Worm (Caenorhabditis elegans) whole organism, L2 larva: ENCODE data around the gene lelo-4.
"Not testable (repeated sequence)": the region's sequence is repeated elsewhere in the genome, so short reads cannot be mapped to it uniquely, and the experiment has no call there.

Experiments used
- alr-1 ChIP-seq: fragments of 150-350 bp; optimal IDR thresholded peaks from 2 replicates; lab custom pipeline; 2014; ENCODE audit warnings: missing biosample characterization, missing genetic modification characterization
- aly-2 ChIP-seq: fragments of 150-350 bp; optimal IDR thresholded peaks from 2 replicates; lab custom pipeline; 2014; ENCODE audit warnings: missing biosample characterization, missing genetic modification characterization
- ama-1 ChIP-seq: fragments of 150-350 bp; optimal IDR thresholded peaks from 2 replicates; lab custom pipeline; 2018; ENCODE audit warnings: inconsistent platforms
- ceh-16 ChIP-seq: fragments of 150-350 bp; optimal IDR thresholded peaks from 2 replicates; lab custom pipeline; 2014; ENCODE audit warnings: missing biosample characterization, missing genetic modification characterization
- lin-13 ChIP-seq: fragments of 150-350 bp; optimal IDR thresholded peaks from 2 replicates; lab custom pipeline; 2014; ENCODE audit warnings: missing biosample characterization, missing genetic modification reagents, missing genetic modification characterization
- mdl-1 ChIP-seq, 2 experiments: fragments of 150-350 bp in 1 of 2; sonication (generic microtip) in 1 of 2; optimal IDR thresholded peaks; 2 replicates each; lab custom pipeline; 2017; ENCODE audit warnings: missing biosample characterization in 2 of 2, missing genetic modification characterization in 2 of 2
- nhr-10 ChIP-seq: sonication (generic microtip); optimal IDR thresholded peaks from 2 replicates; lab custom pipeline; 2017; ENCODE audit warnings: missing biosample characterization, missing genetic modification characterization
- peb-1 ChIP-seq: fragments of 150-350 bp; optimal IDR thresholded peaks from 2 replicates; lab custom pipeline; 2014; ENCODE audit warnings: missing biosample characterization, missing genetic modification characterization
- unc-55 ChIP-seq: fragments of 150-350 bp; sonication (generic microtip); optimal IDR thresholded peaks from 3 replicates; lab custom pipeline; 2014; ENCODE audit warnings: missing biosample characterization, missing genetic modification reagents, missing genetic modification characterization
- zag-1 ChIP-seq: fragments of 150-350 bp; optimal IDR thresholded peaks from 2 replicates; lab custom pipeline; 2014; ENCODE audit warnings: missing biosample characterization, missing genetic modification characterization

lelo-4 gene

DNA sequence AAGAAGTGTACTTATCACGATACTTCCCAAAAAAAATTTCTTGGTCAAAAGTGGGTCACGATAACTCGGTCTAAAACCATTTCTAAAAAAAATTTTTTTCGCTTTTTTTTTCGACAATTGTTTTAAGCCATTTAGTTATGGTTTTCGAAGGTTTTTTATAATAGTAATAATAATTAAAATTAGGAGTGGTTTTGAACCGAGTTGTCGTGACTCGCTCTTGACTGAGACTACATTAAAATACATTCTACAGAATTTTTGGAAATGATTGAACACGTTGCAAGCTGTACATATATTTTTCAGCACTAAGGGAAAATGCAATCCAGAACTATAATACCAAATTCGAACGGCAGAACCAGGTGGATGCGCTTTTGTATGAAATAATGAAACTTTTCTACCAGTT is 39.4 kb downstream of the lelo-4 start, which contains the start of gene F10C1.8:
Gene F10C1.8 (plus strand): TSS at position 301 of the 400 bp plus-strand sequence.
- TF ChIP-seq ama-1 (no peak), ceh-16 (tag; lab: Kevin White, UChicago) (no peak), unc-55 (GFP tag; lab: Kevin White, UChicago) (no peak), aly-2 (no peak), nhr-10 (tag; lab: Kevin White, UChicago) (no peak), peb-1 (tag; lab: Kevin White, UChicago) (no peak), zag-1 (tag; lab: Kevin White, UChicago) (no peak), mdl-1 (tag; optimal IDR thresholded peaks at IDR 0.05; lab: Kevin White, UChicago) (no peak)
- TF ChIP-seq, all 48 proteins: peak for 0

- TF ChIP-seq ama-1; alr-1 (tag; lab: Kevin White, UChicago); lin-13: not testable (repeated sequence)
These were observed 42.9 kb downstream of the lelo-4 start, which contains the start of the genes F10C1.3 and F10C1.23 for ce11 chrII:5757656-5758055. F10C1.3 (minus strand) TSS chrII:5757756. F10C1.23 (plus strand) TSS chrII:5758040.

- no peak for TF ChIP-seq aly-2
- TF ChIP-seq, all 48 proteins: peak for 0
These were observed 50.6 kb downstream of the lelo-4 start, which contains the start of gene ifb-1 for ce11 chrII:5765318-5765717. ifb-1 (plus strand) TSS chrII:5765618.
